Worm (Caenorhabditis elegans) whole organism, early embryonic: ENCODE measurements around the gene F58F6.6.

ENCODE experiments used
- ama-1 ChIP-seq: fragments of 150-350 bp; optimal IDR thresholded peaks from 2 replicates; lab custom pipeline; 2014
- ceh-13 ChIP-seq: fragments of 200-800 bp; sonication (Bioruptor generic); optimal IDR thresholded peaks from 2 replicates; lab custom pipeline; 2018; ENCODE audit warnings: mild to moderate bottlenecking, missing genetic modification characterization, missing compliant biosample characterization
- ets-7 ChIP-seq: sonication (generic microtip); optimal IDR thresholded peaks from 2 replicates; lab custom pipeline; 2016; ENCODE audit warnings: missing genotype, missing genetic modification characterization, missing compliant biosample characterization
- flt-1 ChIP-seq: fragments of 200-800 bp; sonication (Bioruptor generic); IDR thresholded peaks from 2 replicates; pipeline ENCODE4 v1.3.6; 2022; ENCODE audit warnings: missing genetic modification characterization, missing compliant biosample characterization
- hmbx-1 ChIP-seq: sonication (generic microtip); optimal IDR thresholded peaks from 2 replicates; lab custom pipeline; 2016; ENCODE audit warnings: mild to moderate bottlenecking, missing genetic modification characterization, missing compliant biosample characterization
- pes-1 ChIP-seq: fragments of 200-800 bp; sonication (Bioruptor generic); IDR thresholded peaks from 2 replicates; pipeline ENCODE4 v1.3.6; 2022; ENCODE audit warnings: missing genetic modification reagents, missing genetic modification characterization, missing compliant biosample characterization
- sea-1 ChIP-seq: fragments of 200-800 bp; sonication (Bioruptor generic); conservative IDR thresholded peaks from 2 replicates; pipeline ENCODE4 v1.3.6; 2022; ENCODE audit warnings: missing genetic modification characterization, missing compliant biosample characterization
- tbx-37 ChIP-seq: fragments of 200-800 bp; sonication (Bioruptor generic); conservative IDR thresholded peaks from 2 replicates; pipeline ENCODE4 v1.3.6; 2022; ENCODE audit warnings: missing genetic modification reagents, missing genetic modification characterization, missing compliant biosample characterization
- tra-4 ChIP-seq: sonication (generic microtip); optimal IDR thresholded peaks from 2 replicates; lab custom pipeline; 2017; ENCODE audit warnings: missing genetic modification characterization, missing compliant biosample characterization

ce11 chrIV:1361616-1362228 lies 20.8 kb downstream of the F58F6.6 start:
- TF ChIP-seq ets-7 (tag; lab: Kevin White, UChicago) (no peak), ama-1 (no peak), sea-1 (GFP tag; lab: Robert Waterston, UW) (no peak), tbx-37 (GFP tag; lab: Robert Waterston, UW) (no peak), pes-1 (GFP tag; lab: Robert Waterston, UW) (no peak), flt-1 (GFP tag; lab: Robert Waterston, UW) (no peak), ceh-13 (no peak), tra-4 (tag; lab: Kevin White, UChicago) (no peak), hmbx-1 (tag; lab: Kevin White, UChicago) (no peak)
